Worm (Caenorhabditis elegans): ENCODE measurements around the gene srx-84.

The srx-84 gene

ce11 chrV:11638634-11639117 is 39.8 kb downstream of the srx-84 start:
- TF ChIP-seq pqm-1 (tag; optimal IDR thresholded peaks at IDR 0.05) (no peak), fkh-6 (tag; optimal IDR thresholded peaks at IDR 0.05) (no peak), che-1 (tag; optimal IDR thresholded peaks at IDR 0.05) (no peak), rnt-1 (tag; optimal IDR thresholded peaks at IDR 0.05) (no peak), ceh-18 (tag; optimal IDR thresholded peaks at IDR 0.05) (peak; percentile 75), nfya-1 (tag; optimal IDR thresholded peaks at IDR 0.05) (peak; percentile 17), gmeb-2 (tag; optimal IDR thresholded peaks at IDR 0.05) (no peak), zip-5 (tag; optimal IDR thresholded peaks at IDR 0.05) (no peak), madf-2 (tag; optimal IDR thresholded peaks at IDR 0.05) (no peak), mec-3 (tag; optimal IDR thresholded peaks at IDR 0.05; ENCODE audit: borderline replicate concordance) (no peak), unc-86 (tag; optimal IDR thresholded peaks at IDR 0.05) (no peak), hlh-6 (tag; optimal IDR thresholded peaks at IDR 0.05) (no peak), unc-55 (GFP tag; optimal IDR thresholded peaks at IDR 0.05) (no peak), ceh-30 (tag; optimal IDR thresholded peaks at IDR 0.05) (no peak), hlh-13 (GFP tag; optimal IDR thresholded peaks at IDR 0.05) (peak; percentile 17), T23F11.4 (GFP tag; optimal IDR thresholded peaks at IDR 0.05) (no peak), ets-4 (tag; optimal IDR thresholded peaks at IDR 0.05) (no peak), pros-1 (tag; optimal IDR thresholded peaks at IDR 0.05) (no peak), hlh-30 (tag; optimal IDR thresholded peaks at IDR 0.05; ENCODE audit: insufficient read depth) (no peak), unc-3 (GFP tag; conservative IDR thresholded peaks at IDR 0.05) (no peak), unc-3 (tag; optimal IDR thresholded peaks at IDR 0.05) (no peak), lin-11 (tag; optimal IDR thresholded peaks at IDR 0.05) (no peak), pha-4 (tag; optimal IDR thresholded peaks at IDR 0.05) (no peak), F13H6.1 (tag; optimal IDR thresholded peaks at IDR 0.05) (no peak), ama-1 (optimal IDR thresholded peaks at IDR 0.05) (no peak), ceh-45 (GFP tag; IDR thresholded peaks at IDR 0.05) (no peak), dmd-4 (tag; optimal IDR thresholded peaks at IDR 0.05; ENCODE audit: borderline replicate concordance) (no peak), pat-9 (tag; optimal IDR thresholded peaks at IDR 0.05) (peak; percentile 1), unc-42 (tag; optimal IDR thresholded peaks at IDR 0.05) (peak; percentile 75)

DNA sequence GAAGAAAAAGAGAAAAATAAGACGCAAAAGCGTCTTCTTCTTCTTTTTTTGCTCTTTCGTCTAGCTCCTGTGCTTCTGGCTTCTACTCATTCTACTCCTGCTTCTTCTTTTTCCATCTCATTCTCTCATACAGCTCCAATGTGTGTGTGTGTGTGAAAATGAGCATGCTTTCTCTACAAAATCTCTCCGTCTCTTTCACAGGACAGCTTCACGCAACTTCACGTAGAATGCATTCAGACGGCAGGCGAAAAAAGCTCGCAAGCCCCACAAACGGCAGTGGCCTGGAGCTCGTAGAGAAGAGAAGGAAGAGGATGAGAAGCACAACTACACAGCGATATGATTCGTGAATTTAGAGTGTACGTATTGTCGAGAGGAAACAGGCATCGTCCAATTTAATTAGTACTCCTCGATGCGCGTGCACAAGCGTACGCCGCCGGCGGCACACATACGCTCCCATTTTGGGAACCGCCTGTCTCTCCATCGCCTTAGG is 42.4 kb downstream of the srx-84 start:
- TF ChIP-seq ceh-18 (tag; optimal IDR thresholded peaks at IDR 0.05) (peak; percentile 79), ceh-34 (tag; optimal IDR thresholded peaks at IDR 0.05) (no peak), ceh-19 (GFP tag; optimal IDR thresholded peaks at IDR 0.05) (peak; percentile 33), tbx-2 (tag; optimal IDR thresholded peaks at IDR 0.05) (peak; percentile 48), pax-1 (tag; optimal IDR thresholded peaks at IDR 0.05) (no peak), hlh-6 (tag; optimal IDR thresholded peaks at IDR 0.05) (peak; percentile 51), tbx-7 (tag; optimal IDR thresholded peaks at IDR 0.05) (no peak), ttx-3 (tag; optimal IDR thresholded peaks at IDR 0.05) (peak; percentile 34), nfya-1 (tag; optimal IDR thresholded peaks at IDR 0.05) (peak; percentile 45), ceh-14 (tag; optimal IDR thresholded peaks at IDR 0.05) (peak; percentile 89), C08G9.2 (tag; optimal IDR thresholded peaks at IDR 0.05) (peak; percentile 11), ceh-31 (tag; optimal IDR thresholded peaks at IDR 0.05) (peak; percentile 79), unc-42 (tag; optimal IDR thresholded peaks at IDR 0.05) (peak; percentile 98), ref-2 (tag; optimal IDR thresholded peaks at IDR 0.05) (peak; percentile 32), pat-9 (tag; optimal IDR thresholded peaks at IDR 0.05) (peak; percentile 14)

DNA sequence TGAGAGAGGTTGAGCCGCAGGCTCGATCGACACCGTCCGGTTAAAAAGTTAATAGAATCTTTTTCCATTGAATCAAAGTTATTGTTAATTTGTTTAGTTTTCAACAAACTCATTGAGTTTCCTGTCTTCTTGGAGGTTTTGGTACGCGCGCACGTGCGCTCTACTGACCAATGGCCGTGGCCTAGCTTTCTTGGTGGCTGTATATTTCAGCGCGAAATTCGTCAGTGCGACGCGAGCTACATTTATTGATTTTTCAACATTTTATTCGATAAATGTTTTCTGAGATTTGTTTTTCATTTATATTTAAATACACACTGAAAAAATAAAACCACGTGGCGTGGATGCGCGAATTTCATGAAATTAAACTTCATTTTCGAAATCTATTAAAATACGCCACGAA is 45.3 kb downstream of the srx-84 start, which contains the start of gene bir-1:
Gene bir-1, plus strand, starts transcription at position 312 of the 400 bp plus-strand sequence.
- peak; percentile 89 for TF ChIP-seq C08G9.2 (tag; optimal IDR thresholded peaks at IDR 0.05)
- peak; percentile 39 for TF ChIP-seq ref-2 (tag; optimal IDR thresholded peaks at IDR 0.05)
- TF ChIP-seq ceh-24 (tag; optimal IDR thresholded peaks at IDR 0.05): no peak
- no peak for TF ChIP-seq ama-1 (optimal IDR thresholded peaks at IDR 0.05)
- no peak for TF ChIP-seq T23F11.4 (GFP tag; optimal IDR thresholded peaks at IDR 0.05)
- TF ChIP-seq ets-4 (tag; optimal IDR thresholded peaks at IDR 0.05): peak; percentile 86
- peak; percentile 59 for TF ChIP-seq rnt-1 (tag; optimal IDR thresholded peaks at IDR 0.05)
- no peak for TF ChIP-seq ceh-19 (GFP tag; optimal IDR thresholded peaks at IDR 0.05)
- TF ChIP-seq ceh-2 (tag; optimal IDR thresholded peaks at IDR 0.05): peak; percentile 93
- TF ChIP-seq npax-4 (tag; optimal IDR thresholded peaks at IDR 0.05): no peak
- TF ChIP-seq Y22D7AL.16 (tag; optimal IDR thresholded peaks at IDR 0.05): no peak
- no peak for TF ChIP-seq hlh-15 (tag; optimal IDR thresholded peaks at IDR 0.05)
- no peak for TF ChIP-seq K02D7.2 (tag; optimal IDR thresholded peaks at IDR 0.05)
- no peak for TF ChIP-seq ttx-3 (tag; optimal IDR thresholded peaks at IDR 0.05)
- no peak for TF ChIP-seq elt-4 (tag; optimal IDR thresholded peaks at IDR 0.05)
- peak; percentile 33 for TF ChIP-seq ceh-18 (tag; optimal IDR thresholded peaks at IDR 0.05)
- TF ChIP-seq tbx-7 (tag; optimal IDR thresholded peaks at IDR 0.05): peak; percentile 73
- no peak for TF ChIP-seq pat-9 (tag; optimal IDR thresholded peaks at IDR 0.05)
- TF ChIP-seq pax-1 (tag; optimal IDR thresholded peaks at IDR 0.05): no peak
- TF ChIP-seq tbx-2 (tag; optimal IDR thresholded peaks at IDR 0.05): peak; percentile 91
- no peak for TF ChIP-seq sox-4 (tag; optimal IDR thresholded peaks at IDR 0.05)
- TF ChIP-seq ahr-1 (tag; optimal IDR thresholded peaks at IDR 0.05): no peak
- TF ChIP-seq fkh-10 (GFP tag; optimal IDR thresholded peaks at IDR 0.05): no peak
- TF ChIP-seq che-1 (tag; optimal IDR thresholded peaks at IDR 0.05): no peak
- peak; percentile 94 for TF ChIP-seq ceh-31 (tag; optimal IDR thresholded peaks at IDR 0.05)
